Worm (Caenorhabditis elegans): ENCODE results near the gene mam-3.

- TF ChIP-seq ZK546.5 (tag; optimal IDR thresholded peaks at IDR 0.05) (no peak), jun-1 (tag; optimal IDR thresholded peaks at IDR 0.05) (no peak), ceh-82 (tag; optimal IDR thresholded peaks at IDR 0.05) (no peak), elt-3 (tag; optimal IDR thresholded peaks at IDR 0.05) (no peak), elt-1 (tag; optimal IDR thresholded peaks at IDR 0.05) (no peak), pha-4 (tag; optimal IDR thresholded peaks at IDR 0.05) (no peak), tbx-2 (tag; optimal IDR thresholded peaks at IDR 0.05) (no peak), R02D3.7 (tag; optimal IDR thresholded peaks at IDR 0.05) (no peak), egl-27 (tag; optimal IDR thresholded peaks at IDR 0.05) (no peak), nhr-28 (tag; optimal IDR thresholded peaks at IDR 0.05) (no peak), ama-1 (optimal IDR thresholded peaks at IDR 0.05) (no peak), zag-1 (tag; optimal IDR thresholded peaks at IDR 0.05) (no peak), nhr-76 (tag; optimal IDR thresholded peaks at IDR 0.05) (no peak), unc-62 (GFP tag; optimal IDR thresholded peaks at IDR 0.05) (no peak)
Measured at ce11 chrIV:13450740-13451139, 5.6 kb upstream of the mam-3 start.

All from whole organism, L3 larva.